Worm (Caenorhabditis elegans): ENCODE results near the gene dnj-17.

- TF ChIP-seq dao-5 (tag; optimal IDR thresholded peaks at IDR 0.05) = no peak
- no peak for TF ChIP-seq him-1 (tag; optimal IDR thresholded peaks at IDR 0.05)
These were observed 12.3 kb downstream of the dnj-17 start for ce11 chrIII:13380881-13381280.

Measured in whole organism, L4/young adult.